Fruit fly (Drosophila melanogaster): ENCODE data around the gene CG12481.

Gene CG12481

DNA sequence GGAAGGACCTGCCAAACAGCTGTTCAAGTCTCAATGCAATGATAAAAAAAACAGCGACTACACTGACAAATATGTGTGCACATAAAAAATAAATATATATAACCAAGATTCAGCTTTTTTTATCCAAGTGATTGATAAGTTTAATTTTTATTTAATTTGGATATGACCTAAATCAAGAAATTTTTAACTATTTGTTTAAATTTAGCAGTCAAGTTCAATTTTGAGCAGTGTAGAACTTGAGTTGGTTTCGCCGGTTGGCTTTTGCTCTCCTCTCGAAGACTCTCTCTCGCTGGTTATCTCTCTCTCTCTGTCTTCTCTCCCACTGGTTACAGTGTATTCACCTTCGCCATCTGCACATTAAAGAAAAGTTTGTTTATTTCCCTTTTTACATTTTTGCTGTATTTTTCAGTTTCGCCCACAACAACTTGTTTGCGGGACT lies 31.0 kb downstream of the CG12481 start (continued):
- TF ChIP-seq eve (GFP tag; optimal IDR thresholded peaks at IDR 0.05), result no peak
- TF ChIP-seq CG8924 (tag; optimal IDR thresholded peaks at IDR 0.05), result peak; percentile 92
- TF ChIP-seq CG13894 (tag; optimal IDR thresholded peaks at IDR 0.05), result peak; percentile 37
- TF ChIP-seq Asciz (GFP tag; optimal IDR thresholded peaks at IDR 0.05), result peak; percentile 87
- no peak for TF ChIP-seq CG10431 (GFP tag; optimal IDR thresholded peaks at IDR 0.05)
- peak; percentile 75 for TF ChIP-seq CG15514 (GFP tag; optimal IDR thresholded peaks at IDR 0.05)
- TF ChIP-seq Rfx (GFP tag; IDR thresholded peaks at IDR 0.05), result peak; percentile 92
- peak; percentile 87 for TF ChIP-seq Fer1 (GFP tag; optimal IDR thresholded peaks at IDR 0.05)
- no peak for TF ChIP-seq Tbp (GFP tag; optimal IDR thresholded peaks at IDR 0.05)
- TF ChIP-seq jing (GFP tag; optimal IDR thresholded peaks at IDR 0.05), result peak; percentile 57
- no peak for TF ChIP-seq CG17912 (GFP tag; optimal IDR thresholded peaks at IDR 0.05)
- no peak for TF ChIP-seq CG34224 (GFP tag; IDR thresholded peaks at IDR 0.05; ENCODE audit: partially characterized antibody)
- TF ChIP-seq CG8765 (GFP tag; IDR thresholded peaks at IDR 0.05), result peak; percentile 62
- peak; percentile 85 for TF ChIP-seq stc (GFP tag; IDR thresholded peaks at IDR 0.05)
- TF ChIP-seq Dp (GFP tag; optimal IDR thresholded peaks at IDR 0.05), result no peak
- TF ChIP-seq CG7987 (GFP tag; optimal IDR thresholded peaks at IDR 0.05), result peak; percentile 27
- no peak for TF ChIP-seq pros (GFP tag; optimal IDR thresholded peaks at IDR 0.05)
- peak; percentile 55; the same call in 1 of the 2 replicates for TF ChIP-seq NFAT (GFP tag; IDR thresholded peaks at IDR 0.05)
- peak; percentile 45 for TF ChIP-seq CG6654 (GFP tag; optimal IDR thresholded peaks at IDR 0.05)
- TF ChIP-seq CG33213 (GFP tag; optimal IDR thresholded peaks at IDR 0.05), result peak; percentile 13
- no peak for TF ChIP-seq cad (GFP tag; optimal IDR thresholded peaks at IDR 0.05)
- TF ChIP-seq CG9932 (GFP tag; IDR thresholded peaks at IDR 0.05), result peak; percentile 85
- TF ChIP-seq CG32532 (GFP tag; IDR thresholded peaks at IDR 0.05), result peak; percentile 91
- peak; percentile 84 for TF ChIP-seq org-1 (GFP tag; optimal IDR thresholded peaks at IDR 0.05)
- TF ChIP-seq dmrt99B (tag; optimal IDR thresholded peaks at IDR 0.05), result peak; percentile 92
- TF ChIP-seq Gsc (GFP tag; IDR thresholded peaks at IDR 0.05), result no peak
- peak; percentile 80 for TF ChIP-seq CG9817 (tag; optimal IDR thresholded peaks at IDR 0.05)
- TF ChIP-seq pum (GFP tag; optimal IDR thresholded peaks at IDR 0.05), result peak; percentile 69
- no peak for TF ChIP-seq CG8478 (optimal IDR thresholded peaks at IDR 0.05)
- peak; percentile 82 for TF ChIP-seq trem (tag; optimal IDR thresholded peaks at IDR 0.05)
- TF ChIP-seq Sry-δ (GFP tag; optimal IDR thresholded peaks at IDR 0.05), result peak; percentile 26
- TF ChIP-seq CG16815 (GFP tag; optimal IDR thresholded peaks at IDR 0.05), result peak; percentile 72
- TF ChIP-seq CG9609 (GFP tag; optimal IDR thresholded peaks at IDR 0.05), result peak; percentile 70
- TF ChIP-seq CTCF (GFP tag; optimal IDR thresholded peaks at IDR 0.05), result peak; percentile 39
- peak; percentile 93 for TF ChIP-seq dysf (GFP tag; IDR thresholded peaks at IDR 0.05)
- peak; percentile 48 for TF ChIP-seq fu2 (GFP tag; optimal IDR thresholded peaks at IDR 0.05)
- peak; percentile 71 for TF ChIP-seq Max (GFP tag; optimal IDR thresholded peaks at IDR 0.05)
- peak; percentile 88 for TF ChIP-seq ci (GFP tag; IDR thresholded peaks at IDR 0.05)
- TF ChIP-seq CG11723 (GFP tag; optimal IDR thresholded peaks at IDR 0.05), result peak; percentile 76
- no peak for TF ChIP-seq inv (GFP tag; IDR thresholded peaks at IDR 0.05; ENCODE audit: partially characterized antibody)
- no peak for TF ChIP-seq BEAF-32 (GFP tag; optimal IDR thresholded peaks at IDR 0.05)
- peak; percentile 36 for TF ChIP-seq CG15073 (GFP tag; optimal IDR thresholded peaks at IDR 0.05)
- TF ChIP-seq her (GFP tag; optimal IDR thresholded peaks at IDR 0.05), result no peak
- peak; percentile 87 for TF ChIP-seq CG10209 (GFP tag; optimal IDR thresholded peaks at IDR 0.05)
- no peak for TF ChIP-seq NC2α (GFP tag; optimal IDR thresholded peaks at IDR 0.05)
- TF ChIP-seq abd-A (tag; optimal IDR thresholded peaks at IDR 0.05), result no peak
- peak; percentile 29 for TF ChIP-seq Antp (GFP tag; optimal IDR thresholded peaks at IDR 0.05)
- TF ChIP-seq CG15011 (GFP tag; optimal IDR thresholded peaks at IDR 0.05), result peak; percentile 80
- TF ChIP-seq CG8359 (GFP tag; optimal IDR thresholded peaks at IDR 0.05; ENCODE audit: borderline replicate concordance), result peak; percentile 74
- peak; percentile 81 for TF ChIP-seq ase (GFP tag; IDR thresholded peaks at IDR 0.05)
- TF ChIP-seq CG17328 (GFP tag; IDR thresholded peaks at IDR 0.05), result peak; percentile 91
- peak; percentile 66 for TF ChIP-seq CG31388 (GFP tag; optimal IDR thresholded peaks at IDR 0.05)
